Worm (Caenorhabditis elegans): ENCODE results near the gene T03G6.7.

- no peak for TF ChIP-seq ztf-11 (tag; optimal IDR thresholded peaks at IDR 0.05)
- no peak for TF ChIP-seq lir-3 (tag; optimal IDR thresholded peaks at IDR 0.05; ENCODE audit: poor library complexity)
- TF ChIP-seq elt-3 (tag; optimal IDR thresholded peaks at IDR 0.05) = no peak
- no peak for TF ChIP-seq ceh-8 (GFP tag; optimal IDR thresholded peaks at IDR 0.05)
- TF ChIP-seq ceh-82 (tag; optimal IDR thresholded peaks at IDR 0.05) = peak in 2 of 3 experiments; percentile 2 to 10
Measured at ce11 chrX:2559399-2559798, 34.4 kb upstream of the T03G6.7 start.

Measured in whole organism, L1 larva.